Worm (Caenorhabditis elegans) whole organism, L4 larva: ENCODE measurements around the gene R05F9.9.
A peak's percentile ranks its signal among the peaks of the same experiment; 100 is the strongest.
"Not testable (repeated sequence)": the region's sequence is repeated elsewhere in the genome, so short reads cannot be mapped to it uniquely, and the experiment has no call there.

Experiments used
- D1046.2 ChIP-seq: fragments of 200-800 bp; sonication (Bioruptor generic); IDR thresholded peaks from 2 replicates; pipeline ENCODE4 v1.3.6; 2022; ENCODE audit warnings: missing genetic modification characterization, missing compliant biosample characterization
- F26F4.8 ChIP-seq: fragments of 200-800 bp; sonication (Bioruptor generic); conservative IDR thresholded peaks from 2 replicates; pipeline ENCODE4 v1.3.6; 2022; ENCODE audit warnings: missing genetic modification characterization, missing compliant biosample characterization
- F37D6.2 ChIP-seq: sonication (generic microtip); optimal IDR thresholded peaks from 2 replicates; lab custom pipeline; 2016; ENCODE audit warnings: mild to moderate bottlenecking, missing genetic modification characterization, missing compliant biosample characterization
- F44E2.7 ChIP-seq: fragments of 200-800 bp; sonication (Bioruptor generic); IDR thresholded peaks from 2 replicates; pipeline ENCODE4 v2.1.2; 2022; ENCODE audit warnings: missing genetic modification characterization, missing compliant biosample characterization
- T26A8.4 ChIP-seq: fragments of 200-800 bp; sonication (Bioruptor generic); IDR thresholded peaks from 2 replicates; pipeline ENCODE4 v1.3.6; 2022; ENCODE audit warnings: missing genetic modification characterization, missing compliant biosample characterization
- Y105C5A.15 ChIP-seq: fragments of 200-800 bp; sonication (Bioruptor generic); IDR thresholded peaks from 2 replicates; pipeline ENCODE4 v1.3.6; 2022; ENCODE audit warnings: missing genetic modification characterization, missing compliant biosample characterization
- Y48G9A.11 ChIP-seq: fragments of 200-800 bp; sonication (Bioruptor generic); IDR thresholded peaks from 2 replicates; pipeline ENCODE4 v1.3.6; 2022; ENCODE audit warnings: missing genetic modification reagents, missing genetic modification characterization, missing compliant biosample characterization
- ZK337.2 ChIP-seq: fragments of 200-800 bp; sonication (Bioruptor generic); IDR thresholded peaks from 2 replicates; pipeline ENCODE4 v1.3.6; 2022; ENCODE audit warnings: missing genetic modification reagents, missing genetic modification characterization, missing compliant biosample characterization
- arid-1 ChIP-seq: fragments of 200-800 bp; sonication (Bioruptor generic); conservative IDR thresholded peaks from 2 replicates; pipeline ENCODE4 v1.3.6; 2022; ENCODE audit warnings: missing genetic modification reagents, missing genetic modification characterization, missing compliant biosample characterization
- ceh-44 ChIP-seq: fragments of 200-800 bp; sonication (Bioruptor generic); IDR thresholded peaks from 2 replicates; pipeline ENCODE4 v1.3.6; 2022; ENCODE audit warnings: missing genetic modification reagents, missing genetic modification characterization, missing compliant biosample characterization
- ctbp-1 ChIP-seq: fragments of 200-800 bp; sonication (Bioruptor generic); IDR thresholded peaks from 2 replicates; pipeline ENCODE4 v1.3.6; 2022; ENCODE audit warnings: missing genetic modification reagents, missing genetic modification characterization, missing compliant biosample characterization
- dmd-6 ChIP-seq: fragments of 200-800 bp; sonication (Bioruptor generic); IDR thresholded peaks from 2 replicates; pipeline ENCODE4 v1.3.6; 2022; ENCODE audit warnings: missing genetic modification reagents, missing genetic modification characterization, missing compliant biosample characterization
- dmd-8 ChIP-seq: fragments of 200-800 bp; sonication (Bioruptor generic); IDR thresholded peaks from 2 replicates; pipeline ENCODE4 v1.3.6; 2022; ENCODE audit warnings: missing genetic modification characterization, missing compliant biosample characterization
- dmd-9 ChIP-seq: fragments of 200-800 bp; sonication (Bioruptor generic); IDR thresholded peaks from 2 replicates; pipeline ENCODE4 v1.3.6; 2022; ENCODE audit warnings: missing genetic modification reagents, missing genetic modification characterization, missing compliant biosample characterization
- egl-43 ChIP-seq: fragments of 200-800 bp; sonication (Bioruptor generic); IDR thresholded peaks from 2 replicates; pipeline ENCODE4 v1.3.6; 2022; ENCODE audit warnings: missing genetic modification reagents, missing genetic modification characterization, missing compliant biosample characterization
- hmg-1.1 ChIP-seq: fragments of 200-800 bp; sonication (Bioruptor generic); IDR thresholded peaks from 2 replicates; pipeline ENCODE4 v1.3.6; 2022; ENCODE audit warnings: missing genetic modification reagents, missing genetic modification characterization, missing compliant biosample characterization
- lim-7 ChIP-seq: fragments of 200-800 bp; sonication (Bioruptor generic); IDR thresholded peaks from 2 replicates; pipeline ENCODE4 v1.3.6; 2022; ENCODE audit warnings: missing genetic modification characterization, missing compliant biosample characterization
- lin-1 ChIP-seq: fragments of 200-800 bp; sonication (Bioruptor generic); IDR thresholded peaks from 2 replicates; pipeline ENCODE4 v1.3.6; 2022; ENCODE audit warnings: missing genetic modification reagents, missing genetic modification characterization, missing compliant biosample characterization
- lin-29 ChIP-seq: fragments of 200-800 bp; sonication (Bioruptor generic); IDR thresholded peaks from 2 replicates; pipeline ENCODE4 v1.3.6; 2022; ENCODE audit warnings: missing genetic modification reagents, missing genetic modification characterization, missing compliant biosample characterization
- lin-38 ChIP-seq: fragments of 200-800 bp; sonication (Bioruptor generic); IDR thresholded peaks from 2 replicates; pipeline ENCODE4 v1.3.6; 2022; ENCODE audit warnings: missing genetic modification reagents, missing genetic modification characterization, missing compliant biosample characterization
- madf-5 ChIP-seq, 2 experiments: fragments of 200-800 bp; sonication (Bioruptor generic); IDR thresholded peaks; 2 replicates each; pipeline ENCODE4 v1.3.6; 2022; ENCODE audit warnings: missing compliant biosample characterization in 2 of 2, missing genetic modification characterization in 2 of 2
- madf-9 ChIP-seq: fragments of 200-800 bp; sonication (Bioruptor generic); conservative IDR thresholded peaks from 2 replicates; pipeline ENCODE4 v1.3.6; 2022; ENCODE audit warnings: missing genetic modification reagents, missing genetic modification characterization, missing compliant biosample characterization
- mdt-29 ChIP-seq: fragments of 200-800 bp; sonication (Bioruptor generic); IDR thresholded peaks from 2 replicates; pipeline ENCODE4 v1.3.6; 2022; ENCODE audit warnings: missing genetic modification reagents, missing genetic modification characterization, missing compliant biosample characterization
- mep-1 ChIP-seq: fragments of 150-350 bp; sonication (generic microtip); optimal IDR thresholded peaks from 3 replicates; lab custom pipeline; 2014; ENCODE audit warnings: missing biosample characterization, missing genetic modification characterization
- mxl-2 ChIP-seq: fragments of 200-800 bp; sonication (Bioruptor generic); conservative IDR thresholded peaks from 2 replicates; pipeline ENCODE4 v1.3.6; 2022; ENCODE audit warnings: missing genetic modification reagents, missing genetic modification characterization, missing compliant biosample characterization
- nhr-102 ChIP-seq: sonication (generic microtip); optimal IDR thresholded peaks from 2 replicates; lab custom pipeline; 2016; ENCODE audit warnings: mild to moderate bottlenecking, missing genetic modification characterization, moderate library complexity, missing compliant biosample characterization
- nhr-11 ChIP-seq: fragments of 150-350 bp; optimal IDR thresholded peaks from 2 replicates; lab custom pipeline; 2014; ENCODE audit warnings: missing biosample characterization, missing genetic modification characterization
- nhr-28 ChIP-seq: fragments of 150-350 bp; optimal IDR thresholded peaks from 2 replicates; lab custom pipeline; 2014; ENCODE audit warnings: missing biosample characterization, missing genetic modification characterization
- nhr-42 ChIP-seq: fragments of 200-800 bp; sonication (Bioruptor generic); IDR thresholded peaks from 2 replicates; pipeline ENCODE4 v1.3.6; 2022; ENCODE audit warnings: missing genetic modification characterization, missing compliant biosample characterization
- pha-4 ChIP-seq, 2 experiments: fragments of 150-350 bp in 1 of 2; fragments of 200-800 bp in 1 of 2; sonication (Bioruptor generic) in 1 of 2; IDR thresholded peaks in 1 of 2; optimal IDR thresholded peaks in 1 of 2; 2 replicates each; pipeline versions ENCODE4 v1.3.6 to Lab custom; 2014 to 2022; ENCODE audit warnings: missing genetic modification characterization in 2 of 2, missing genetic modification reagents in 2 of 2, missing biosample characterization in 1 of 2, missing compliant biosample characterization in 1 of 2
- php-3 ChIP-seq: fragments of 200-800 bp; sonication (Bioruptor generic); IDR thresholded peaks from 2 replicates; pipeline ENCODE4 v1.3.6; 2022; ENCODE audit warnings: missing genetic modification reagents, missing genetic modification characterization, missing compliant biosample characterization
- snpc-1.2 ChIP-seq: fragments of 200-800 bp; sonication (Bioruptor generic); IDR thresholded peaks from 2 replicates; pipeline ENCODE4 v1.3.6; 2022; ENCODE audit warnings: missing genetic modification reagents, missing genetic modification characterization, missing compliant biosample characterization
- tra-1 ChIP-seq: fragments of 200-800 bp; sonication (Bioruptor generic); IDR thresholded peaks from 2 replicates; pipeline ENCODE4 v1.3.6; 2022; ENCODE audit warnings: missing genetic modification reagents, missing genetic modification characterization, missing compliant biosample characterization
- unc-62 ChIP-seq, 3 experiments: fragments of 150-350 bp in 1 of 3; sonication (generic microtip); optimal IDR thresholded peaks in 2 of 3; peaks in 1 of 3; 1 replicate in 1 of 3; 2 replicates in 2 of 3; lab custom pipeline; 2014 to 2017; ENCODE audit warnings: missing biosample characterization in 3 of 3, missing genetic modification characterization in 3 of 3, missing genetic modification reagents in 3 of 3, missing genotype in 1 of 3
- vab-7 ChIP-seq: fragments of 200-800 bp; sonication (Bioruptor generic); IDR thresholded peaks from 2 replicates; pipeline ENCODE4 v1.3.6; 2022; ENCODE audit warnings: missing genetic modification reagents, missing genetic modification characterization, missing compliant biosample characterization
- zfp-3 ChIP-seq: fragments of 200-800 bp; sonication (Bioruptor generic); conservative IDR thresholded peaks from 2 replicates; pipeline ENCODE4 v1.3.6; 2022; ENCODE audit warnings: missing genetic modification reagents, missing genetic modification characterization, missing compliant biosample characterization
- zip-11 ChIP-seq: fragments of 200-800 bp; sonication (Bioruptor generic); IDR thresholded peaks from 2 replicates; pipeline ENCODE4 v1.3.6; 2022; ENCODE audit warnings: missing genetic modification characterization, missing compliant biosample characterization

R05F9.9 gene

ce11 chrII:4932727-4933126 lies 30.8 kb upstream of the R05F9.9 start, which contains the start of gene msp-152:
msp-152 (plus strand) TSS chrII:4933027.
- not testable (repeated sequence) for TF ChIP-seq snpc-1.2 (GFP tag; lab: Robert Waterston, UW); mep-1 (tag; lab: Kevin White, UChicago); nhr-11

ce11 chrII:4931286-4931685 lies 29.4 kb upstream of the R05F9.9 start:
- TF ChIP-seq nhr-28 (tag; lab: Kevin White, UChicago) (no peak), nhr-102 (tag; lab: Kevin White, UChicago) (no peak), unc-62 (GFP tag; optimal IDR thresholded peaks at IDR 0.05 in 1 of 2; lab: Kevin White, UChicago) (peak in 1 of 2 experiments; percentile 91), unc-62 (tag; optimal IDR thresholded peaks at IDR 0.05; lab: Kevin White, UChicago) (no peak), F37D6.2 (no peak)

ce11 chrII:4928367-4928766 lies 26.5 kb upstream of the R05F9.9 start:
- TF ChIP-seq mdt-29 (peak; percentile 50; the same call in 1 of the 2 replicates), hmg-1.1 (peak; percentile 59; the same call in 1 of the 2 replicates), pha-4 (GFP tag; IDR thresholded peaks at IDR 0.05; lab: Robert Waterston, UW) (peak; percentile 79; the same call in 1 of the 2 replicates), F44E2.7 (GFP tag; lab: Robert Waterston, UW) (peak; percentile 50; the same call in 1 of the 2 replicates), tra-1 (GFP tag; lab: Robert Waterston, UW) (peak; percentile 88), ceh-44 (peak; percentile 76), snpc-1.2 (GFP tag; lab: Robert Waterston, UW) (peak; percentile 79), ZK337.2 (peak; percentile 76; the same call in 1 of the 2 replicates), dmd-6 (GFP tag; lab: Robert Waterston, UW) (peak; percentile 12; the same call in 1 of the 2 replicates), lim-7 (GFP tag; lab: Robert Waterston, UW) (peak; percentile 93), arid-1 (GFP tag; lab: Robert Waterston, UW) (peak; percentile 92), Y48G9A.11 (GFP tag; lab: Robert Waterston, UW) (peak; percentile 38; the same call in 1 of the 2 replicates), php-3 (GFP tag; lab: Robert Waterston, UW) (0 out of 2 replicates have a peak, but pooled peaks have one; percentile 39), ctbp-1 (0 out of 2 replicates have a peak, but pooled peaks have one; percentile 55), madf-9 (GFP tag; lab: Robert Waterston, UW) (peak; percentile 58; the same call in 1 of the 2 replicates), nhr-42 (peak; percentile 51; the same call in 1 of the 2 replicates), Y105C5A.15 (GFP tag; lab: Robert Waterston, UW) (peak; percentile 87; the same call in 1 of the 2 replicates), mxl-2 (peak; percentile 70), lin-29 (GFP tag; lab: Robert Waterston, UW) (0 out of 2 replicates have a peak, but pooled peaks have one; percentile 15), zip-11 (GFP tag; lab: Robert Waterston, UW) (0 out of 2 replicates have a peak, but pooled peaks have one; percentile 18), T26A8.4 (GFP tag; lab: Robert Waterston, UW) (peak; percentile 73), lin-1 (GFP tag; lab: Robert Waterston, UW) (peak; percentile 70), vab-7 (GFP tag; lab: Robert Waterston, UW) (peak; percentile 82), dmd-8 (peak; percentile 82), zfp-3 (GFP tag; lab: Robert Waterston, UW) (peak; percentile 70; the same call in 1 of the 2 replicates), F26F4.8 (GFP tag; lab: Robert Waterston, UW) (peak; percentile 87), madf-5 (GFP tag; IDR thresholded peaks at IDR 0.05; lab: Robert Waterston, UW) (peak; percentile 75; a peak in 2 of 4 replicates), egl-43 (GFP tag; lab: Robert Waterston, UW) (peak; percentile 90), D1046.2 (GFP tag; lab: Robert Waterston, UW) (peak; percentile 86), lin-38 (peak; percentile 81), dmd-9 (GFP tag; lab: Robert Waterston, UW) (0 out of 2 replicates have a peak, but pooled peaks have one; percentile 60)
- not testable (repeated sequence) for TF ChIP-seq pha-4 (tag; optimal IDR thresholded peaks at IDR 0.05; lab: Kevin White, UChicago)
- TF ChIP-seq, all 104 proteins: peak for 31; not testable (repeated sequence) for 73
